Worm (Caenorhabditis elegans) whole organism, L4 larva: ENCODE measurements around the gene F27B3.6.
"Not testable (repeated sequence)": the region's sequence is repeated elsewhere in the genome, so short reads cannot be mapped to it uniquely, and the experiment has no call there.

Experiments
- Y48G9A.11 ChIP-seq: fragments of 200-800 bp; sonication (Bioruptor generic); IDR thresholded peaks from 2 replicates; pipeline ENCODE4 v1.3.6; 2022; ENCODE audit warnings: missing genetic modification reagents, missing genetic modification characterization, missing compliant biosample characterization
- ZK546.5 ChIP-seq, 2 experiments: sonication (generic microtip); optimal IDR thresholded peaks; 2 replicates each; lab custom pipeline; 2017; ENCODE audit warnings: missing biosample characterization in 2 of 2, missing genetic modification characterization in 2 of 2
- ama-1 ChIP-seq: fragments of 150-350 bp; optimal IDR thresholded peaks from 2 replicates; lab custom pipeline; 2014; ENCODE audit warnings: inconsistent platforms, mixed read lengths
- ceh-20 ChIP-seq: fragments of 200-800 bp; sonication (Bioruptor generic); IDR thresholded peaks from 2 replicates; pipeline ENCODE4 v1.3.6; 2022; ENCODE audit warnings: missing genetic modification reagents, missing genetic modification characterization, missing compliant biosample characterization
- ceh-82 ChIP-seq: sonication (generic microtip); optimal IDR thresholded peaks from 2 replicates; lab custom pipeline; 2017; ENCODE audit warnings: missing biosample characterization, missing genetic modification characterization
- dmd-6 ChIP-seq: fragments of 200-800 bp; sonication (Bioruptor generic); IDR thresholded peaks from 2 replicates; pipeline ENCODE4 v1.3.6; 2022; ENCODE audit warnings: missing genetic modification reagents, missing genetic modification characterization, missing compliant biosample characterization
- nhr-11 ChIP-seq: fragments of 150-350 bp; optimal IDR thresholded peaks from 2 replicates; lab custom pipeline; 2014; ENCODE audit warnings: missing biosample characterization, missing genetic modification characterization
- unc-62 ChIP-seq, 3 experiments: fragments of 150-350 bp in 1 of 3; sonication (generic microtip); optimal IDR thresholded peaks in 2 of 3; peaks in 1 of 3; 1 replicate in 1 of 3; 2 replicates in 2 of 3; lab custom pipeline; 2014 to 2017; ENCODE audit warnings: missing biosample characterization in 3 of 3, missing genetic modification characterization in 3 of 3, missing genetic modification reagents in 3 of 3, missing genotype in 1 of 3

- TF ChIP-seq ceh-20 (GFP tag; lab: Robert Waterston, UW); Y48G9A.11 (GFP tag; lab: Robert Waterston, UW); nhr-11 (tag; lab: Kevin White, UChicago); ZK546.5 (tag; optimal IDR thresholded peaks at IDR 0.05; lab: Kevin White, UChicago); ceh-82; unc-62 (GFP tag; optimal IDR thresholded peaks at IDR 0.05 in 1 of 2; lab: Kevin White, UChicago); unc-62 (tag; optimal IDR thresholded peaks at IDR 0.05; lab: Kevin White, UChicago); ama-1; dmd-6 (GFP tag; lab: Robert Waterston, UW): not testable (repeated sequence)
Observed at ce11 chrIII:6627876-6628275, 49.5 kb upstream of the F27B3.6 start.
